Fruit fly (Drosophila melanogaster) S2 (cell line): ENCODE data around the gene CG13928.

Source experiments
- CG8478 ChIP-seq: fragments of >200 bp; optimal IDR thresholded peaks from 2 replicates; lab custom pipeline; 2018
- CTCF ChIP-seq, 2 experiments: fragments of >200 bp; optimal IDR thresholded peaks; 2 replicates each; lab custom pipeline; 2018

The CG13928 gene

dm6 chr3L:1576489-1577106 lies 51.6 kb downstream of the CG13928 start, which contains the start of gene CG13917:
Gene CG13917, plus strand, starts transcription at chr3L:1576699.
- TF ChIP-seq CG8478 (lab: Kevin White, UChicago) (no peak), CTCF (optimal IDR thresholded peaks at IDR 0.05; lab: Kevin White, UChicago) (peak in 1 of 2 experiments; percentile 54)
